Fruit fly (Drosophila melanogaster) whole organism, embryonic: ENCODE data around the gene Nse1.

Experiments
- Atf6 ChIP-seq: fragments of 200-800 bp; sonication (Bioruptor generic); IDR thresholded peaks from 2 replicates; pipeline ENCODE4 v1.3.6; 2022; ENCODE audit warnings: missing biosample characterization, missing genetic modification characterization
- BEAF-32 ChIP-seq: fragments of 200-800 bp; sonication (Bioruptor generic); optimal IDR thresholded peaks from 3 replicates; lab custom pipeline; 2017; ENCODE audit warnings: missing biosample characterization, missing genetic modification characterization, mild to moderate bottlenecking, moderate library complexity, missing genetic modification reagents
- Bdp1 ChIP-seq: fragments of 200-800 bp; sonication (Bioruptor generic); optimal IDR thresholded peaks from 3 replicates; lab custom pipeline; 2016; ENCODE audit warnings: missing biosample characterization, missing genetic modification characterization
- Bgb ChIP-seq: fragments of 200-800 bp; sonication (Bioruptor generic); IDR thresholded peaks from 2 replicates; pipeline ENCODE4 v1.3.6; 2022; ENCODE audit warnings: missing biosample characterization, missing genetic modification characterization; ENCODE audit not compliant: partially characterized antibody
- CG10267 ChIP-seq: fragments of 200-800 bp; sonication (Bioruptor generic); optimal IDR thresholded peaks from 2 replicates; lab custom pipeline; 2018; ENCODE audit warnings: missing biosample characterization, mild to moderate bottlenecking, missing genetic modification characterization, moderate library complexity
- CG11456 ChIP-seq: fragments of 200-800 bp; sonication (Bioruptor generic); IDR thresholded peaks from 3 replicates; pipeline ENCODE4 v1.3.6; 2022; ENCODE audit warnings: missing biosample characterization, missing genetic modification characterization
- CG11560 ChIP-seq: fragments of 200-800 bp; sonication (Bioruptor generic); IDR thresholded peaks from 3 replicates; pipeline ENCODE4 v1.3.6; 2022; ENCODE audit warnings: missing biosample characterization, missing genetic modification characterization
- CG12155 ChIP-seq: fragments of 200-800 bp; sonication (Bioruptor generic); optimal IDR thresholded peaks from 3 replicates; lab custom pipeline; 2016; ENCODE audit warnings: missing biosample characterization, missing genetic modification characterization
- CG15514 ChIP-seq: fragments of 200-800 bp; sonication (Bioruptor generic); optimal IDR thresholded peaks from 3 replicates; lab custom pipeline; 2017; ENCODE audit warnings: missing biosample characterization, missing genetic modification characterization, mild to moderate bottlenecking, moderate library complexity, missing genetic modification reagents
- CG42726 ChIP-seq: fragments of 200-800 bp; sonication (Bioruptor generic); IDR thresholded peaks from 2 replicates; pipeline ENCODE4 v1.3.6; 2022; ENCODE audit warnings: missing biosample characterization, missing genetic modification characterization; ENCODE audit not compliant: partially characterized antibody
- CG6791 ChIP-seq: fragments of 200-800 bp; sonication (Bioruptor generic); IDR thresholded peaks from 3 replicates; pipeline ENCODE4 v1.3.6; 2022; ENCODE audit warnings: missing biosample characterization, missing genetic modification characterization; ENCODE audit not compliant: partially characterized antibody
- CG7556 ChIP-seq: fragments of 200-800 bp; sonication (Bioruptor generic); optimal IDR thresholded peaks from 2 replicates; lab custom pipeline; 2017; ENCODE audit warnings: missing biosample characterization, mild to moderate bottlenecking, missing genetic modification characterization
- CG7963 ChIP-seq: fragments of 200-800 bp; sonication (Bioruptor generic); IDR thresholded peaks from 3 replicates; pipeline ENCODE4 v1.3.6; 2022; ENCODE audit warnings: missing biosample characterization, missing genetic modification characterization; ENCODE audit not compliant: partially characterized antibody
- CG9437 ChIP-seq: fragments of 200-800 bp; sonication (Bioruptor generic); optimal IDR thresholded peaks from 2 replicates; lab custom pipeline; 2018; ENCODE audit warnings: missing biosample characterization, mild to moderate bottlenecking, missing genetic modification characterization
- Dbx ChIP-seq: fragments of 200-800 bp; sonication (Bioruptor generic); IDR thresholded peaks from 3 replicates; pipeline ENCODE4 v1.3.6; 2022; ENCODE audit warnings: missing biosample characterization, missing genetic modification characterization
- Dll ChIP-seq: fragments of 200-800 bp; sonication (Bioruptor generic); IDR thresholded peaks from 4 replicates; pipeline ENCODE4 v1.3.6; 2022; ENCODE audit warnings: missing biosample characterization, missing genetic modification characterization; ENCODE audit not compliant: partially characterized antibody
- Doc3 ChIP-seq: fragments of 200-800 bp; sonication (Bioruptor generic); IDR thresholded peaks from 3 replicates; pipeline ENCODE4 v1.3.6; 2022; ENCODE audit warnings: missing biosample characterization, missing genetic modification characterization; ENCODE audit not compliant: partially characterized antibody
- Dp ChIP-seq: fragments of 200-800 bp; sonication (Bioruptor generic); optimal IDR thresholded peaks from 2 replicates; lab custom pipeline; 2018; ENCODE audit warnings: missing biosample characterization, mild to moderate bottlenecking, missing genetic modification characterization, moderate library complexity
- E2f2 ChIP-seq: fragments of 200-800 bp; sonication (Bioruptor generic); IDR thresholded peaks from 2 replicates; pipeline ENCODE4 v1.3.6; 2022; ENCODE audit warnings: missing biosample characterization, missing genetic modification characterization
- Ets65A ChIP-seq: fragments of 200-800 bp; sonication (Bioruptor generic); peaks from one replicate; lab custom pipeline; 2016; ENCODE audit warnings: missing biosample characterization, missing genetic modification characterization
- HLH4C ChIP-seq: fragments of 200-800 bp; sonication (Bioruptor generic); IDR thresholded peaks from 3 replicates; pipeline ENCODE4 v1.3.6; 2022; ENCODE audit warnings: missing biosample characterization, missing genetic modification characterization; ENCODE audit not compliant: partially characterized antibody
- Hr51 ChIP-seq, 2 experiments: fragments of 200-800 bp; sonication (Bioruptor generic); optimal IDR thresholded peaks; 2 replicates in 1 of 2; 3 replicates in 1 of 2; lab custom pipeline; 2016 to 2018; ENCODE audit warnings: missing biosample characterization in 2 of 2, missing genetic modification characterization in 2 of 2, mild to moderate bottlenecking in 1 of 2, moderate library complexity in 1 of 2
- MTF-1 ChIP-seq: fragments of 200-800 bp; sonication (Bioruptor generic); optimal IDR thresholded peaks from 2 replicates; lab custom pipeline; 2018; ENCODE audit warnings: missing biosample characterization, mild to moderate bottlenecking, missing genetic modification characterization, borderline replicate concordance
- Max ChIP-seq: fragments of 200-800 bp; sonication (Bioruptor generic); optimal IDR thresholded peaks from 2 replicates; lab custom pipeline; 2016; ENCODE audit warnings: missing biosample characterization, mild to moderate bottlenecking, missing genetic modification characterization
- NC2β ChIP-seq: fragments of 200-800 bp; sonication (Bioruptor generic); optimal IDR thresholded peaks from 2 replicates; lab custom pipeline; 2016; ENCODE audit warnings: missing biosample characterization, missing genetic modification characterization
- NfI ChIP-seq: fragments of 200-800 bp; sonication (Bioruptor generic); optimal IDR thresholded peaks from 3 replicates; lab custom pipeline; 2018; ENCODE audit warnings: missing biosample characterization, mild to moderate bottlenecking, missing genetic modification characterization, moderate library complexity
- Scr ChIP-seq: fragments of 200-800 bp; sonication (Bioruptor generic); IDR thresholded peaks from 2 replicates; pipeline ENCODE4 v1.3.6; 2022; ENCODE audit warnings: missing biosample characterization, missing genetic modification characterization; ENCODE audit not compliant: partially characterized antibody
- YL-1 ChIP-seq: fragments of 200-800 bp; sonication (Bioruptor generic); optimal IDR thresholded peaks from 3 replicates; lab custom pipeline; 2017; ENCODE audit warnings: missing biosample characterization, mild to moderate bottlenecking, missing genetic modification characterization
- aop ChIP-seq: fragments of 200-800 bp; sonication (Bioruptor generic); IDR thresholded peaks from 2 replicates; pipeline ENCODE4 v1.3.6; 2022; ENCODE audit warnings: missing biosample characterization, missing genetic modification characterization
- az2 ChIP-seq: fragments of 200-800 bp; sonication (Bioruptor generic); optimal IDR thresholded peaks from 3 replicates; lab custom pipeline; 2016; ENCODE audit warnings: missing biosample characterization, missing genetic modification characterization
- croc ChIP-seq: fragments of 200-800 bp; sonication (Bioruptor generic); conservative IDR thresholded peaks from 3 replicates; pipeline ENCODE4 v1.3.6; 2022; ENCODE audit warnings: missing biosample characterization, missing genetic modification characterization
- crp ChIP-seq, 2 experiments: fragments of 200-800 bp; sonication (Bioruptor generic); optimal IDR thresholded peaks; 2 replicates in 1 of 2; 3 replicates in 1 of 2; lab custom pipeline; 2017; ENCODE audit warnings: missing biosample characterization in 2 of 2, missing genetic modification characterization in 2 of 2, mild to moderate bottlenecking in 1 of 2, moderate library complexity in 1 of 2
- dan ChIP-seq: fragments of 200-800 bp; sonication (Bioruptor generic); IDR thresholded peaks from 2 replicates; pipeline ENCODE4 v1.3.6; 2022; ENCODE audit warnings: missing biosample characterization, missing genetic modification characterization
- fd102C ChIP-seq: fragments of 200-800 bp; sonication (Bioruptor generic); optimal IDR thresholded peaks from 2 replicates; lab custom pipeline; 2018; ENCODE audit warnings: missing biosample characterization, mild to moderate bottlenecking, missing genetic modification characterization, moderate library complexity
- hbn ChIP-seq: fragments of 200-800 bp; sonication (Bioruptor generic); IDR thresholded peaks from 2 replicates; pipeline ENCODE4 v1.3.6; 2022; ENCODE audit warnings: missing biosample characterization, missing genetic modification characterization; ENCODE audit not compliant: partially characterized antibody
- hth ChIP-seq: fragments of >200 bp; optimal IDR thresholded peaks from 2 replicates; lab custom pipeline; 2017; ENCODE audit warnings: inconsistent platforms
- inv ChIP-seq: fragments of 200-800 bp; sonication (Bioruptor generic); IDR thresholded peaks from 2 replicates; pipeline ENCODE4 v1.3.6; 2022; ENCODE audit warnings: missing biosample characterization, missing genetic modification characterization; ENCODE audit not compliant: partially characterized antibody
- nmo ChIP-seq: fragments of 200-800 bp; sonication (Bioruptor generic); optimal IDR thresholded peaks from 2 replicates; lab custom pipeline; 2018; ENCODE audit warnings: missing biosample characterization, mild to moderate bottlenecking, missing genetic modification characterization, moderate library complexity
- nom ChIP-seq: fragments of 200-800 bp; sonication (Bioruptor generic); optimal IDR thresholded peaks from 2 replicates; lab custom pipeline; 2017; ENCODE audit warnings: missing biosample characterization, missing genetic modification characterization, mild to moderate bottlenecking, moderate library complexity, missing genetic modification reagents
- pan ChIP-seq, 4 experiments: fragments of >200 bp in 3 of 4; fragments of 200-800 bp in 1 of 4; sonication (Bioruptor generic) in 1 of 4; optimal IDR thresholded peaks in 3 of 4; IDR thresholded peaks in 1 of 4; 2 replicates each; pipeline versions ENCODE4 v1.3.6 to Lab custom; 2017 to 2022; ENCODE audit warnings: missing biosample characterization in 2 of 4, missing genetic modification characterization in 2 of 4, mixed read lengths in 1 of 4
- phol ChIP-seq: fragments of 200-800 bp; sonication (Bioruptor generic); optimal IDR thresholded peaks from 3 replicates; lab custom pipeline; 2018; ENCODE audit warnings: missing biosample characterization, mild to moderate bottlenecking, missing genetic modification characterization, moderate library complexity
- pita ChIP-seq: fragments of 200-800 bp; sonication (Bioruptor generic); optimal IDR thresholded peaks from 2 replicates; lab custom pipeline; 2017; ENCODE audit warnings: missing biosample characterization, mild to moderate bottlenecking, missing genetic modification characterization
- prd ChIP-seq, 3 experiments: fragments of >200 bp in 2 of 3; fragments of 200-800 bp in 1 of 3; sonication (Bioruptor generic) in 1 of 3; optimal IDR thresholded peaks in 2 of 3; IDR thresholded peaks in 1 of 3; 2 replicates in 2 of 3; 3 replicates in 1 of 3; pipeline versions ENCODE4 v1.3.6 to Lab custom; 2017 to 2022; ENCODE audit warnings: missing biosample characterization in 1 of 3, missing genetic modification characterization in 1 of 3
- sd ChIP-seq: fragments of 200-800 bp; sonication (Bioruptor generic); optimal IDR thresholded peaks from 3 replicates; lab custom pipeline; 2018; ENCODE audit warnings: missing biosample characterization, mild to moderate bottlenecking, missing genetic modification characterization, moderate library complexity
- shn ChIP-seq: fragments of 200-800 bp; sonication (Bioruptor generic); optimal IDR thresholded peaks from 3 replicates; lab custom pipeline; 2016; ENCODE audit warnings: missing biosample characterization, missing genetic modification characterization
- tna ChIP-seq: fragments of 200-800 bp; sonication (Bioruptor generic); IDR thresholded peaks from 2 replicates; pipeline ENCODE4 v1.3.6; 2022; ENCODE audit warnings: missing biosample characterization, missing genetic modification characterization; ENCODE audit not compliant: partially characterized antibody
- yki ChIP-seq: fragments of >200 bp; optimal IDR thresholded peaks from 3 replicates; lab custom pipeline; 2018
- zen2 ChIP-seq: fragments of 200-800 bp; sonication (Bioruptor generic); IDR thresholded peaks from 3 replicates; pipeline ENCODE4 v1.3.6; 2022; ENCODE audit warnings: missing biosample characterization, missing genetic modification characterization; ENCODE audit not compliant: partially characterized antibody

The Nse1 gene

DNA sequence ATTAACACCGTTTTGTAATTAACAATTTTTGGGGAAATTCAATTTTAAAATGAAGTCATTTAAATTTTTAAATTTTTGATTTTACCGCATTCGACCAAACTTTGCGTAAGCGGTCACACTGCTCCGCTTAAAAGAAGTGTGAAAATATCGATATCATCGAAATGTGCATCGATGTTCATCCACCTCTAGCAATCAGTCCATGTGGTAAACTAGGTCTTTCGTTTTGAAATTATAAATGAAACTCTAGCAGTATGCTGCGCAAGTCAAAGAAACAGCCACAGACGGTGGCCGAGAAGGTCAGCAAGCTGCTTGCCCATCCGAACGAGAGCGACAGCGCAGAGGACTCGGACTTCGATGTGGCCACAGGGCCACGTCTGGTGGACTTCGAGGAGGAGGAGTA is 40.0 kb upstream of the Nse1 start, which contains the start of gene Aatf (continued):
- TF ChIP-seq Dll (GFP tag; lab: Robert Waterston, UW) (peak; percentile 89), pita (GFP tag; lab: Kevin White, UChicago) (no peak), nom (GFP tag; lab: Kevin White, UChicago) (no peak), hth (no peak), Atf6 (0 out of 2 replicates have a peak, but pooled peaks have one; percentile 33), sd (peak; percentile 55), Dbx (peak; percentile 52; the same call in 2 of the 3 replicates), Hr51 (GFP tag; optimal IDR thresholded peaks at IDR 0.05; lab: Kevin White, UChicago) (no peak), YL-1 (GFP tag; lab: Kevin White, UChicago) (peak; percentile 63), BEAF-32 (peak; percentile 88), zen2 (peak; percentile 77), aop (GFP tag; lab: Robert Waterston, UW) (no peak), hbn (GFP tag; lab: Robert Waterston, UW) (peak; percentile 85), phol (tag; lab: Kevin White, UChicago) (peak; percentile 37), fd102C (GFP tag; lab: Kevin White, UChicago) (no peak), MTF-1 (GFP tag; lab: Kevin White, UChicago) (no peak), CG9437 (GFP tag; lab: Kevin White, UChicago) (no peak), CG42726 (peak; percentile 85), Ets65A (GFP tag; lab: Kevin White, UChicago) (peak; percentile 51), CG7963 (GFP tag; lab: Robert Waterston, UW) (peak; percentile 71; the same call in 2 of the 3 replicates), HLH4C (GFP tag; lab: Robert Waterston, UW) (peak; percentile 71), prd (optimal IDR thresholded peaks at IDR 0.05; lab: Kevin White, UChicago) (no peak), prd (GFP tag; IDR thresholded peaks at IDR 0.05; lab: Robert Waterston, UW) (no peak), CG11456 (GFP tag; lab: Robert Waterston, UW) (no peak), tna (GFP tag; lab: Robert Waterston, UW) (peak; percentile 72), dan (GFP tag; lab: Robert Waterston, UW) (no peak), NC2β (GFP tag; lab: Kevin White, UChicago) (no peak), Max (GFP tag; lab: Kevin White, UChicago) (peak; percentile 66), CG6791 (peak; percentile 78), E2f2 (peak; percentile 99), shn (GFP tag; lab: Kevin White, UChicago) (no peak), CG11560 (tag; lab: Robert Waterston, UW) (no peak), CG15514 (GFP tag; lab: Kevin White, UChicago) (peak; percentile 71), nmo (GFP tag; lab: Kevin White, UChicago) (peak; percentile 42), Bdp1 (GFP tag; lab: Kevin White, UChicago) (no peak), Dp (GFP tag; lab: Kevin White, UChicago) (peak; percentile 96), yki (no peak), Doc3 (GFP tag; lab: Robert Waterston, UW) (peak; percentile 74), inv (GFP tag; lab: Robert Waterston, UW) (peak; percentile 70), CG12155 (GFP tag; lab: Kevin White, UChicago) (peak; percentile 3), Bgb (GFP tag; lab: Robert Waterston, UW) (peak; percentile 89), CG7556 (no peak), NfI (GFP tag; lab: Kevin White, UChicago) (no peak), crp (GFP tag; optimal IDR thresholded peaks at IDR 0.05; lab: Kevin White, UChicago) (peak in 1 of 2 experiments; percentile 30), CG10267 (tag; lab: Kevin White, UChicago) (peak; percentile 50), croc (GFP tag; lab: Robert Waterston, UW) (no peak), az2 (GFP tag; lab: Kevin White, UChicago) (no peak), Scr (GFP tag; lab: Robert Waterston, UW) (peak; percentile 83), pan (optimal IDR thresholded peaks at IDR 0.05; lab: Kevin White, UChicago) (no peak), pan (GFP tag; optimal IDR thresholded peaks at IDR 0.05 in 1 of 2, IDR thresholded peaks at IDR 0.05 in 1 of 2) (peak in 1 of 2 experiments; percentile 21)
